Worm (Caenorhabditis elegans): ENCODE data around the gene arcp-1.

The arcp-1 gene

ce11 chrIII:3789688-3790371 lies 30.6 kb upstream of the arcp-1 start (continued):
- TF ChIP-seq ceh-20 (GFP tag; IDR thresholded peaks at IDR 0.05) = no peak
- no peak for TF ChIP-seq zip-2 (tag; optimal IDR thresholded peaks at IDR 0.05)
- no peak for TF ChIP-seq ceh-28 (tag; optimal IDR thresholded peaks at IDR 0.05)
- no peak for TF ChIP-seq ces-1 (GFP tag; optimal IDR thresholded peaks at IDR 0.05)
- no peak for TF ChIP-seq Y5F2A.4 (GFP tag; optimal IDR thresholded peaks at IDR 0.05)
- no peak for TF ChIP-seq dmd-8 (GFP tag; IDR thresholded peaks at IDR 0.05)
- no peak for TF ChIP-seq fos-1 (tag; optimal IDR thresholded peaks at IDR 0.05)
- TF ChIP-seq mep-1 (tag; optimal IDR thresholded peaks at IDR 0.05) = peak; percentile 34
- no peak for TF ChIP-seq zag-1 (tag; optimal IDR thresholded peaks at IDR 0.05)
- TF ChIP-seq ZK546.5 (tag; optimal IDR thresholded peaks at IDR 0.05) = no peak
- no peak for TF ChIP-seq F26F4.8 (GFP tag; conservative IDR thresholded peaks at IDR 0.05)
- TF ChIP-seq mxl-3 (GFP tag; optimal IDR thresholded peaks at IDR 0.05) = no peak
- TF ChIP-seq dve-1 (tag; optimal IDR thresholded peaks at IDR 0.05; ENCODE audit: insufficient read depth) = no peak
- no peak for TF ChIP-seq unc-130 (GFP tag; optimal IDR thresholded peaks at IDR 0.05)
- TF ChIP-seq Y48G9A.11 (GFP tag; IDR thresholded peaks at IDR 0.05) = no peak
- no peak for TF ChIP-seq nhr-42 (GFP tag; IDR thresholded peaks at IDR 0.05)
- no peak for TF ChIP-seq pqm-1 (tag; optimal IDR thresholded peaks at IDR 0.05)
- no peak for TF ChIP-seq nhr-41 (GFP tag; IDR thresholded peaks at IDR 0.05)
- TF ChIP-seq tra-1 (GFP tag; IDR thresholded peaks at IDR 0.05) = no peak
- no peak for TF ChIP-seq dmd-6 (GFP tag; IDR thresholded peaks at IDR 0.05)
- TF ChIP-seq nhr-102 (tag; optimal IDR thresholded peaks at IDR 0.05) = no peak
- TF ChIP-seq cey-2 (tag; optimal IDR thresholded peaks at IDR 0.05; ENCODE audit: borderline replicate concordance, insufficient read depth) = no peak
- TF ChIP-seq duxl-1 (tag; optimal IDR thresholded peaks at IDR 0.05; ENCODE audit: poor library complexity) = no peak
- peak in 1 of 2 experiments; percentile 17 for TF ChIP-seq lsy-2 (tag; optimal IDR thresholded peaks at IDR 0.05)
- TF ChIP-seq gei-8 (GFP tag; optimal IDR thresholded peaks at IDR 0.05) = no peak
- no peak for TF ChIP-seq daf-19 (GFP tag; conservative IDR thresholded peaks at IDR 0.05)
- no peak for TF ChIP-seq ceh-44 (GFP tag; IDR thresholded peaks at IDR 0.05)
- no peak for TF ChIP-seq nhr-111 (GFP tag; optimal IDR thresholded peaks at IDR 0.05)
- no peak for TF ChIP-seq lim-7 (GFP tag; IDR thresholded peaks at IDR 0.05)
- no peak for TF ChIP-seq nhr-237 (tag; optimal IDR thresholded peaks at IDR 0.05)
- no peak for TF ChIP-seq vab-7 (GFP tag; IDR thresholded peaks at IDR 0.05)
- no peak for TF ChIP-seq dmd-9 (GFP tag; IDR thresholded peaks at IDR 0.05)
- TF ChIP-seq zip-11 (GFP tag; IDR thresholded peaks at IDR 0.05) = no peak
- TF ChIP-seq dpl-1 (GFP tag; optimal IDR thresholded peaks at IDR 0.05) = no peak
- peak; percentile 12 for TF ChIP-seq mes-2 (tag; optimal IDR thresholded peaks at IDR 0.05; ENCODE audit: poor library complexity, severe bottlenecking)
- TF ChIP-seq egl-43 (GFP tag; IDR thresholded peaks at IDR 0.05) = no peak
- no peak for TF ChIP-seq ctbp-1 (GFP tag; IDR thresholded peaks at IDR 0.05)
- no peak for TF ChIP-seq nhr-10 (tag; optimal IDR thresholded peaks at IDR 0.05)
- no peak for TF ChIP-seq attf-4 (tag; optimal IDR thresholded peaks at IDR 0.05)
- TF ChIP-seq hlh-11 (tag; optimal IDR thresholded peaks at IDR 0.05) = no peak
- TF ChIP-seq hif-1 (tag; optimal IDR thresholded peaks at IDR 0.05) = no peak
- TF ChIP-seq aly-2 (tag; optimal IDR thresholded peaks at IDR 0.05) = peak; percentile 10
- no peak for TF ChIP-seq madf-5 (GFP tag; IDR thresholded peaks at IDR 0.05)
- TF ChIP-seq spr-3 (GFP tag; optimal IDR thresholded peaks at IDR 0.05) = no peak
- no peak for TF ChIP-seq ztf-11 (tag; optimal IDR thresholded peaks at IDR 0.05)
- no peak for TF ChIP-seq daf-8 (GFP tag; IDR thresholded peaks at IDR 0.05)
- TF ChIP-seq lir-3 (tag; optimal IDR thresholded peaks at IDR 0.05) = no peak
- TF ChIP-seq sdz-12 (GFP tag; optimal IDR thresholded peaks at IDR 0.05) = peak; percentile 34
- TF ChIP-seq ztf-7 (tag; optimal IDR thresholded peaks at IDR 0.05) = no peak
- no peak for TF ChIP-seq ceh-62 (tag; optimal IDR thresholded peaks at IDR 0.05)
- peak; percentile 54 for TF ChIP-seq ama-1 (optimal IDR thresholded peaks at IDR 0.05)

All from whole organism, L4 larva.